Fruit fly (Drosophila melanogaster) whole organism, embryonic: Measurements from ENCODE around the gene spirit.
A peak's percentile ranks its signal among the peaks of the same experiment; 100 is the strongest.

Source experiments
- Ada2b ChIP-seq: fragments of 200-800 bp; sonication (Bioruptor generic); IDR thresholded peaks from 2 replicates; pipeline ENCODE4 v1.3.6; 2022; ENCODE audit warnings: missing biosample characterization, missing genetic modification characterization
- Atf6 ChIP-seq: fragments of 200-800 bp; sonication (Bioruptor generic); IDR thresholded peaks from 2 replicates; pipeline ENCODE4 v1.3.6; 2022; ENCODE audit warnings: missing biosample characterization, missing genetic modification characterization
- Bgb ChIP-seq: fragments of 200-800 bp; sonication (Bioruptor generic); IDR thresholded peaks from 2 replicates; pipeline ENCODE4 v1.3.6; 2022; ENCODE audit warnings: missing biosample characterization, missing genetic modification characterization; ENCODE audit not compliant: partially characterized antibody
- CG10321 ChIP-seq: fragments of 200-800 bp; sonication (Bioruptor generic); IDR thresholded peaks from 2 replicates; pipeline ENCODE4 v1.3.6; 2022; ENCODE audit warnings: missing biosample characterization, missing genetic modification characterization
- CG10462 ChIP-seq: fragments of 200-800 bp; sonication (Bioruptor generic); optimal IDR thresholded peaks from 2 replicates; lab custom pipeline; 2016; ENCODE audit warnings: missing biosample characterization, missing genetic modification characterization
- CG11456 ChIP-seq: fragments of 200-800 bp; sonication (Bioruptor generic); IDR thresholded peaks from 3 replicates; pipeline ENCODE4 v1.3.6; 2022; ENCODE audit warnings: missing biosample characterization, missing genetic modification characterization
- CG12236 ChIP-seq: fragments of 200-800 bp; sonication (Bioruptor generic); optimal IDR thresholded peaks from 2 replicates; lab custom pipeline; 2016; ENCODE audit warnings: missing biosample characterization, missing genetic modification characterization
- CG12769 ChIP-seq: fragments of 200-800 bp; sonication (Bioruptor generic); optimal IDR thresholded peaks from 2 replicates; lab custom pipeline; 2019; ENCODE audit warnings: missing biosample characterization, mild to moderate bottlenecking, missing genetic modification characterization, moderate library complexity
- CG14050 ChIP-seq: fragments of 200-800 bp; sonication (Bioruptor generic); IDR thresholded peaks from 3 replicates; pipeline ENCODE4 v1.3.6; 2022; ENCODE audit warnings: missing biosample characterization, missing genetic modification characterization
- CG14667 ChIP-seq: fragments of 200-800 bp; sonication (Bioruptor generic); IDR thresholded peaks from 2 replicates; pipeline ENCODE4 v1.3.6; 2022; ENCODE audit warnings: missing biosample characterization, missing genetic modification characterization
- CG15011 ChIP-seq: fragments of 200-800 bp; sonication (Bioruptor generic); optimal IDR thresholded peaks from 3 replicates; lab custom pipeline; 2018; ENCODE audit warnings: missing biosample characterization, mild to moderate bottlenecking, missing genetic modification characterization
- CG1647 ChIP-seq: fragments of 200-800 bp; sonication (Bioruptor generic); optimal IDR thresholded peaks from 3 replicates; lab custom pipeline; 2016; ENCODE audit warnings: missing biosample characterization, missing genetic modification characterization
- CG16863 ChIP-seq: fragments of 200-800 bp; sonication (Bioruptor generic); optimal IDR thresholded peaks from 3 replicates; lab custom pipeline; 2016; ENCODE audit warnings: missing biosample characterization, missing genetic modification characterization
- CG17186 ChIP-seq: fragments of 200-800 bp; sonication (Bioruptor generic); optimal IDR thresholded peaks from 3 replicates; lab custom pipeline; 2017; ENCODE audit warnings: missing biosample characterization, missing genetic modification reagents, missing genetic modification characterization
- CG17359 ChIP-seq: fragments of 200-800 bp; sonication (Bioruptor generic); optimal IDR thresholded peaks from 3 replicates; lab custom pipeline; 2018; ENCODE audit warnings: missing biosample characterization, mild to moderate bottlenecking, missing genetic modification characterization, moderate library complexity
- CG2129 ChIP-seq: fragments of 200-800 bp; sonication (Bioruptor generic); IDR thresholded peaks from 2 replicates; pipeline ENCODE4 v1.3.6; 2022; ENCODE audit warnings: missing biosample characterization, missing genetic modification characterization; ENCODE audit not compliant: partially characterized antibody
- CG2712 ChIP-seq: fragments of 200-800 bp; optimal IDR thresholded peaks from 3 replicates; lab custom pipeline; 2019; ENCODE audit warnings: missing biosample characterization, mild to moderate bottlenecking, missing genetic modification characterization, moderate library complexity
- CG34376 ChIP-seq: fragments of 200-800 bp; sonication (Bioruptor generic); optimal IDR thresholded peaks from 2 replicates; lab custom pipeline; 2018; ENCODE audit warnings: missing biosample characterization, mild to moderate bottlenecking, missing genetic modification characterization
- CG3847 ChIP-seq: fragments of 200-800 bp; sonication (Bioruptor generic); IDR thresholded peaks from 2 replicates; pipeline ENCODE4 v1.3.6; 2022; ENCODE audit warnings: missing biosample characterization, missing genetic modification characterization
- CG9876 ChIP-seq: fragments of 200-800 bp; sonication (Bioruptor generic); optimal IDR thresholded peaks from 2 replicates; lab custom pipeline; 2016; ENCODE audit warnings: missing biosample characterization, missing genetic modification characterization
- Deaf1 ChIP-seq: fragments of 200-800 bp; optimal IDR thresholded peaks from 3 replicates; lab custom pipeline; 2019; ENCODE audit warnings: missing biosample characterization, mild to moderate bottlenecking, missing genetic modification characterization, moderate library complexity
- Dfd ChIP-seq, 2 experiments: fragments of >200 bp; optimal IDR thresholded peaks; 2 replicates each; lab custom pipeline; 2017; ENCODE audit warnings: missing biosample characterization in 2 of 2, missing genetic modification characterization in 2 of 2
- Doc3 ChIP-seq: fragments of 200-800 bp; sonication (Bioruptor generic); IDR thresholded peaks from 3 replicates; pipeline ENCODE4 v1.3.6; 2022; ENCODE audit warnings: missing biosample characterization, missing genetic modification characterization; ENCODE audit not compliant: partially characterized antibody
- E2f2 ChIP-seq: fragments of 200-800 bp; sonication (Bioruptor generic); IDR thresholded peaks from 2 replicates; pipeline ENCODE4 v1.3.6; 2022; ENCODE audit warnings: missing biosample characterization, missing genetic modification characterization
- Kr ChIP-seq: fragments of 200-800 bp; sonication (Bioruptor generic); optimal IDR thresholded peaks from 2 replicates; lab custom pipeline; 2017; ENCODE audit warnings: missing biosample characterization, mild to moderate bottlenecking, missing genetic modification characterization
- MBD-R2 ChIP-seq: fragments of 200-800 bp; sonication (Bioruptor generic); IDR thresholded peaks from 2 replicates; pipeline ENCODE4 v1.3.6; 2022; ENCODE audit warnings: missing biosample characterization, missing genetic modification characterization
- Mrtf ChIP-seq: fragments of 200-800 bp; sonication (Bioruptor generic); IDR thresholded peaks from 3 replicates; pipeline ENCODE4 v1.3.6; 2022; ENCODE audit warnings: missing biosample characterization, missing genetic modification characterization
- Myb ChIP-seq: fragments of 200-800 bp; sonication (Bioruptor generic); optimal IDR thresholded peaks from 2 replicates; lab custom pipeline; 2016; ENCODE audit warnings: missing biosample characterization, missing genetic modification characterization
- Nf-YC ChIP-seq: fragments of 200-800 bp; optimal IDR thresholded peaks from 3 replicates; lab custom pipeline; 2019; ENCODE audit warnings: missing biosample characterization, mild to moderate bottlenecking, missing genetic modification characterization, moderate library complexity
- Side ChIP-seq: fragments of 200-800 bp; sonication (Bioruptor generic); optimal IDR thresholded peaks from 2 replicates; lab custom pipeline; 2016; ENCODE audit warnings: missing biosample characterization, missing genetic modification characterization
- aop ChIP-seq: fragments of 200-800 bp; sonication (Bioruptor generic); IDR thresholded peaks from 2 replicates; pipeline ENCODE4 v1.3.6; 2022; ENCODE audit warnings: missing biosample characterization, missing genetic modification characterization
- ap ChIP-seq: fragments of 200-800 bp; sonication (Bioruptor generic); IDR thresholded peaks from 2 replicates; pipeline ENCODE4 v1.3.6; 2022; ENCODE audit warnings: missing biosample characterization, missing genetic modification characterization
- caup ChIP-seq: fragments of 200-800 bp; sonication (Bioruptor generic); optimal IDR thresholded peaks from 3 replicates; lab custom pipeline; 2017; ENCODE audit warnings: missing biosample characterization, mild to moderate bottlenecking, missing genetic modification characterization, moderate library complexity; ENCODE audit not compliant: severe bottlenecking
- chn ChIP-seq: fragments of 200-800 bp; sonication (Bioruptor generic); optimal IDR thresholded peaks from 2 replicates; lab custom pipeline; 2016; ENCODE audit warnings: missing biosample characterization, missing genetic modification characterization
- corto ChIP-seq: fragments of 200-800 bp; sonication (Bioruptor generic); optimal IDR thresholded peaks from 2 replicates; lab custom pipeline; 2016; ENCODE audit warnings: missing biosample characterization, mild to moderate bottlenecking, missing genetic modification characterization, moderate library complexity
- da ChIP-seq: fragments of 200-800 bp; sonication (Bioruptor generic); optimal IDR thresholded peaks from 2 replicates; lab custom pipeline; 2016; ENCODE audit warnings: missing biosample characterization, missing genetic modification characterization
- ham ChIP-seq: fragments of 200-800 bp; sonication (Bioruptor generic); IDR thresholded peaks from 2 replicates; pipeline ENCODE4 v1.3.6; 2022; ENCODE audit warnings: missing biosample characterization, missing genetic modification characterization
- nmo ChIP-seq: fragments of 200-800 bp; sonication (Bioruptor generic); optimal IDR thresholded peaks from 2 replicates; lab custom pipeline; 2018; ENCODE audit warnings: missing biosample characterization, mild to moderate bottlenecking, missing genetic modification characterization, moderate library complexity
- pros ChIP-seq: fragments of 200-800 bp; sonication (Bioruptor generic); optimal IDR thresholded peaks from 3 replicates; lab custom pipeline; 2019; ENCODE audit warnings: missing biosample characterization, mild to moderate bottlenecking, missing genetic modification characterization, moderate library complexity
- run ChIP-seq: fragments of 200-800 bp; sonication (Bioruptor generic); optimal IDR thresholded peaks from 3 replicates; lab custom pipeline; 2018; ENCODE audit warnings: missing biosample characterization, mild to moderate bottlenecking, missing genetic modification characterization
- schlank ChIP-seq: fragments of 200-800 bp; sonication (Bioruptor generic); optimal IDR thresholded peaks from 2 replicates; lab custom pipeline; 2018; ENCODE audit warnings: missing biosample characterization, mild to moderate bottlenecking, missing genetic modification characterization
- slbo ChIP-seq: fragments of 200-800 bp; sonication (Bioruptor generic); IDR thresholded peaks from 2 replicates; pipeline ENCODE4 v1.3.6; 2022; ENCODE audit warnings: missing biosample characterization, missing genetic modification characterization
- sob ChIP-seq: fragments of 200-800 bp; sonication (Bioruptor generic); IDR thresholded peaks from 2 replicates; pipeline ENCODE4 v1.3.6; 2022; ENCODE audit warnings: missing biosample characterization, missing genetic modification characterization
- stc ChIP-seq: fragments of 200-800 bp; sonication (Bioruptor generic); IDR thresholded peaks from 2 replicates; pipeline ENCODE4 v1.3.6; 2022; ENCODE audit warnings: missing biosample characterization, missing genetic modification characterization
- tap ChIP-seq: fragments of 200-800 bp; optimal IDR thresholded peaks from 3 replicates; lab custom pipeline; 2019; ENCODE audit warnings: missing biosample characterization, mild to moderate bottlenecking, missing genetic modification characterization, moderate library complexity
- tna ChIP-seq: fragments of 200-800 bp; sonication (Bioruptor generic); IDR thresholded peaks from 2 replicates; pipeline ENCODE4 v1.3.6; 2022; ENCODE audit warnings: missing biosample characterization, missing genetic modification characterization; ENCODE audit not compliant: partially characterized antibody
- unpg ChIP-seq: fragments of 200-800 bp; sonication (Bioruptor generic); optimal IDR thresholded peaks from 3 replicates; lab custom pipeline; 2018; ENCODE audit warnings: missing biosample characterization, mild to moderate bottlenecking, missing genetic modification characterization, moderate library complexity
- vvl ChIP-seq: fragments of 200-800 bp; sonication (Bioruptor generic); IDR thresholded peaks from 2 replicates; pipeline ENCODE4 v1.3.6; 2022; ENCODE audit warnings: missing biosample characterization, missing genetic modification characterization
- zfh2 ChIP-seq: fragments of 200-800 bp; sonication (Bioruptor generic); optimal IDR thresholded peaks from 2 replicates; lab custom pipeline; 2016; ENCODE audit warnings: missing biosample characterization, missing genetic modification characterization

Gene spirit

dm6 chrX:8561404-8562397 is 11.7 kb downstream of the spirit start (continued):
- peak; percentile 31 for TF ChIP-seq caup (GFP tag; lab: Kevin White, UChicago)
- TF ChIP-seq Deaf1 (tag; lab: Kevin White, UChicago): no peak
- TF ChIP-seq aop (GFP tag; lab: Robert Waterston, UW): no peak
- TF ChIP-seq slbo (GFP tag; lab: Robert Waterston, UW): peak; percentile 22; the same call in 1 of the 2 replicates
- TF ChIP-seq Doc3 (GFP tag; lab: Robert Waterston, UW): peak; percentile 29; the same call in 1 of the 3 replicates
- 0 out of 2 replicates have a peak, but pooled peaks have one; percentile 32 for TF ChIP-seq tna (GFP tag; lab: Robert Waterston, UW)
- no peak for TF ChIP-seq CG11456
- TF ChIP-seq sob: no peak
- no peak for TF ChIP-seq Atf6
- TF ChIP-seq MBD-R2 (GFP tag; lab: Robert Waterston, UW): no peak; the same call in 1 of the 2 replicates
- TF ChIP-seq Myb: peak; percentile 56
- TF ChIP-seq CG2129 (GFP tag; lab: Robert Waterston, UW): no peak
- TF ChIP-seq CG9876: peak; percentile 26
- no peak for TF ChIP-seq CG14050 (GFP tag; lab: Robert Waterston, UW)
- TF ChIP-seq pros (GFP tag; lab: Kevin White, UChicago): peak; percentile 89
- no peak for TF ChIP-seq E2f2 (GFP tag; lab: Robert Waterston, UW)
- no peak for TF ChIP-seq ap (GFP tag; lab: Robert Waterston, UW)
- TF ChIP-seq CG1647: no peak
- TF ChIP-seq CG15011 (GFP tag; lab: Kevin White, UChicago): no peak
- peak; percentile 75 for TF ChIP-seq Kr (GFP tag; lab: Kevin White, UChicago)
- no peak for TF ChIP-seq CG12236
- no peak for TF ChIP-seq Mrtf (GFP tag; lab: Robert Waterston, UW)
- TF ChIP-seq corto (GFP tag; lab: Kevin White, UChicago): no peak
- TF ChIP-seq CG2712 (tag; lab: Kevin White, UChicago): peak; percentile 0
- no peak for TF ChIP-seq stc
- no peak for TF ChIP-seq Ada2b (GFP tag; lab: Robert Waterston, UW)
- no peak for TF ChIP-seq ham (GFP tag; lab: Robert Waterston, UW)
- no peak for TF ChIP-seq CG16863 (GFP tag; lab: Kevin White, UChicago)
- peak; percentile 50 for TF ChIP-seq zfh2 (GFP tag; lab: Kevin White, UChicago)
- TF ChIP-seq CG12769 (tag; lab: Kevin White, UChicago): peak; percentile 70
- TF ChIP-seq unpg: peak; percentile 28
- TF ChIP-seq da: no peak
- TF ChIP-seq chn (GFP tag; lab: Kevin White, UChicago): peak; percentile 17
- TF ChIP-seq Nf-YC (tag; lab: Kevin White, UChicago): no peak
- TF ChIP-seq Bgb (GFP tag; lab: Robert Waterston, UW): peak; percentile 41; the same call in 1 of the 2 replicates
- peak; percentile 34 for TF ChIP-seq nmo
- 0 out of 2 replicates have a peak, but pooled peaks have one; percentile 16 for TF ChIP-seq CG3847 (GFP tag; lab: Robert Waterston, UW)
- no peak for TF ChIP-seq CG10321 (GFP tag; lab: Robert Waterston, UW)
- no peak for TF ChIP-seq CG14667 (GFP tag; lab: Robert Waterston, UW)
- TF ChIP-seq CG34376 (GFP tag; lab: Kevin White, UChicago): peak; percentile 7
- no peak for TF ChIP-seq schlank (tag; lab: Kevin White, UChicago)
- TF ChIP-seq vvl: peak; percentile 81
- no peak for TF ChIP-seq CG17359 (tag; lab: Kevin White, UChicago)
- no peak for TF ChIP-seq CG10462 (GFP tag; lab: Kevin White, UChicago)
- TF ChIP-seq CG17186 (GFP tag; lab: Kevin White, UChicago): peak; percentile 19
- TF ChIP-seq run (tag; lab: Kevin White, UChicago): no peak
- no peak for TF ChIP-seq Dfd (GFP tag; optimal IDR thresholded peaks at IDR 0.05; lab: Kevin White, UChicago)
- TF ChIP-seq Side: peak; percentile 56
- no peak for TF ChIP-seq tap (tag; lab: Kevin White, UChicago)
